Fruit fly (Drosophila melanogaster) whole organism, embryonic: ENCODE measurements around the gene Rack1.

Experiments used
- Aef1 ChIP-seq: fragments of 200-800 bp; sonication (Bioruptor generic); IDR thresholded peaks from 3 replicates; pipeline ENCODE4 v1.3.6; 2022; ENCODE audit warnings: missing biosample characterization, missing genetic modification characterization
- Awh ChIP-seq: fragments of 200-800 bp; sonication (Bioruptor generic); IDR thresholded peaks from 2 replicates; pipeline ENCODE4, ENCODE4 v1.3.6; 2022; ENCODE audit warnings: missing biosample characterization, missing genetic modification characterization
- Bteb2 ChIP-seq: fragments of 200-800 bp; sonication (Bioruptor generic); optimal IDR thresholded peaks from 2 replicates; lab custom pipeline; 2016; ENCODE audit warnings: missing biosample characterization, missing genetic modification characterization
- CG10462 ChIP-seq: fragments of 200-800 bp; sonication (Bioruptor generic); optimal IDR thresholded peaks from 2 replicates; lab custom pipeline; 2016; ENCODE audit warnings: missing biosample characterization, missing genetic modification characterization
- CG11456 ChIP-seq: fragments of 200-800 bp; sonication (Bioruptor generic); IDR thresholded peaks from 3 replicates; pipeline ENCODE4 v1.3.6; 2022; ENCODE audit warnings: missing biosample characterization, missing genetic modification characterization
- CG13624 ChIP-seq: fragments of 200-800 bp; sonication (Bioruptor generic); optimal IDR thresholded peaks from 2 replicates; lab custom pipeline; 2016; ENCODE audit warnings: missing biosample characterization, missing genetic modification characterization
- CG13894 ChIP-seq: fragments of 200-800 bp; sonication (Bioruptor generic); optimal IDR thresholded peaks from 3 replicates; lab custom pipeline; 2018; ENCODE audit warnings: missing biosample characterization, mild to moderate bottlenecking, missing genetic modification characterization, moderate library complexity
- CG14014 ChIP-seq: fragments of 200-800 bp; sonication (Bioruptor generic); IDR thresholded peaks from 2 replicates; pipeline ENCODE4 v1.3.6; 2022; ENCODE audit warnings: missing biosample characterization, missing genetic modification characterization
- CG16815 ChIP-seq: fragments of 200-800 bp; sonication (Bioruptor generic); optimal IDR thresholded peaks from 3 replicates; lab custom pipeline; 2017; ENCODE audit warnings: missing biosample characterization, mild to moderate bottlenecking, missing genetic modification characterization
- CG16863 ChIP-seq: fragments of 200-800 bp; sonication (Bioruptor generic); optimal IDR thresholded peaks from 3 replicates; lab custom pipeline; 2016; ENCODE audit warnings: missing biosample characterization, missing genetic modification characterization
- CG17361 ChIP-seq: fragments of 200-800 bp; sonication (Bioruptor generic); IDR thresholded peaks from 3 replicates; pipeline ENCODE4 v1.3.6; 2022; ENCODE audit warnings: missing biosample characterization, missing genetic modification characterization
- CG18011 ChIP-seq: fragments of 200-800 bp; sonication (Bioruptor generic); optimal IDR thresholded peaks from 2 replicates; lab custom pipeline; 2017; ENCODE audit warnings: missing biosample characterization, missing genetic modification characterization, mild to moderate bottlenecking, moderate library complexity, missing genotype
- CG2712 ChIP-seq: fragments of 200-800 bp; optimal IDR thresholded peaks from 3 replicates; lab custom pipeline; 2019; ENCODE audit warnings: missing biosample characterization, mild to moderate bottlenecking, missing genetic modification characterization, moderate library complexity
- CG3065 ChIP-seq: fragments of 200-800 bp; sonication (Bioruptor generic); optimal IDR thresholded peaks from 2 replicates; lab custom pipeline; 2016; ENCODE audit warnings: missing biosample characterization, missing genetic modification characterization
- CG3281 ChIP-seq: fragments of 200-800 bp; sonication (Bioruptor generic); optimal IDR thresholded peaks from 3 replicates; lab custom pipeline; 2017; ENCODE audit warnings: missing biosample characterization, mild to moderate bottlenecking, missing genetic modification characterization
- CG43689 ChIP-seq: fragments of 200-800 bp; sonication (Bioruptor generic); IDR thresholded peaks from 2 replicates; pipeline ENCODE4 v1.3.6; 2022; ENCODE audit warnings: missing biosample characterization, missing genetic modification characterization
- CG4730 ChIP-seq: fragments of 200-800 bp; sonication (Bioruptor generic); IDR thresholded peaks from 2 replicates; pipeline ENCODE4 v1.3.6; 2022; ENCODE audit warnings: missing biosample characterization, missing genetic modification characterization
- CG5245 ChIP-seq: fragments of 200-800 bp; sonication (Bioruptor generic); optimal IDR thresholded peaks from 3 replicates; lab custom pipeline; 2016; ENCODE audit warnings: missing biosample characterization, missing genetic modification characterization
- CG9215 ChIP-seq: fragments of 200-800 bp; sonication (Bioruptor generic); IDR thresholded peaks from 2 replicates; pipeline ENCODE4 v1.3.6; 2022; ENCODE audit warnings: missing biosample characterization, missing genetic modification characterization
- Dbx ChIP-seq: fragments of 200-800 bp; sonication (Bioruptor generic); IDR thresholded peaks from 3 replicates; pipeline ENCODE4 v1.3.6; 2022; ENCODE audit warnings: missing biosample characterization, missing genetic modification characterization
- Gug ChIP-seq: fragments of 200-800 bp; sonication (Bioruptor generic); IDR thresholded peaks from 4 replicates; pipeline ENCODE4 v1.3.6; 2022; ENCODE audit warnings: missing biosample characterization, missing genetic modification characterization
- HLH54F ChIP-seq: fragments of 200-800 bp; sonication (Bioruptor generic); optimal IDR thresholded peaks from 3 replicates; lab custom pipeline; 2016; ENCODE audit warnings: missing biosample characterization, missing genetic modification characterization
- NFAT ChIP-seq: fragments of 200-800 bp; sonication (Bioruptor generic); IDR thresholded peaks from 2 replicates; pipeline ENCODE4 v1.3.6; 2022; ENCODE audit warnings: missing biosample characterization, missing genetic modification characterization
- Scr ChIP-seq: fragments of 200-800 bp; sonication (Bioruptor generic); IDR thresholded peaks from 2 replicates; pipeline ENCODE4 v1.3.6; 2022; ENCODE audit warnings: missing biosample characterization, missing genetic modification characterization; ENCODE audit not compliant: partially characterized antibody
- ac ChIP-seq: fragments of 200-800 bp; sonication (Bioruptor generic); optimal IDR thresholded peaks from 3 replicates; lab custom pipeline; 2017; ENCODE audit warnings: missing biosample characterization, mild to moderate bottlenecking, missing genetic modification characterization
- bigmax ChIP-seq: fragments of 200-800 bp; sonication (Bioruptor generic); optimal IDR thresholded peaks from 2 replicates; lab custom pipeline; 2018; ENCODE audit warnings: missing biosample characterization, mild to moderate bottlenecking, missing genetic modification characterization
- cas ChIP-seq: fragments of 200-800 bp; sonication (Bioruptor generic); IDR thresholded peaks from 2 replicates; pipeline ENCODE4 v1.3.6; 2022; ENCODE audit warnings: missing biosample characterization, missing genetic modification characterization
- chn ChIP-seq: fragments of 200-800 bp; sonication (Bioruptor generic); optimal IDR thresholded peaks from 2 replicates; lab custom pipeline; 2016; ENCODE audit warnings: missing biosample characterization, missing genetic modification characterization
- dmrt11E ChIP-seq: fragments of 200-800 bp; sonication (Bioruptor generic); optimal IDR thresholded peaks from 3 replicates; lab custom pipeline; 2018; ENCODE audit warnings: missing biosample characterization, mild to moderate bottlenecking, missing genetic modification characterization, moderate library complexity
- gro ChIP-seq: fragments of 200-800 bp; sonication (Bioruptor generic); optimal IDR thresholded peaks from 2 replicates; lab custom pipeline; 2016; ENCODE audit warnings: missing biosample characterization, missing genetic modification characterization
- jing ChIP-seq: fragments of 200-800 bp; sonication (Bioruptor generic); optimal IDR thresholded peaks from 2 replicates; lab custom pipeline; 2018; ENCODE audit warnings: missing biosample characterization, mild to moderate bottlenecking, missing genetic modification characterization
- klu ChIP-seq: fragments of 200-800 bp; sonication (Bioruptor generic); IDR thresholded peaks from 2 replicates; pipeline ENCODE4 v1.3.6; 2022; ENCODE audit warnings: missing biosample characterization, missing genetic modification characterization
- kni ChIP-seq: fragments of 200-800 bp; sonication (Bioruptor generic); optimal IDR thresholded peaks from 3 replicates; lab custom pipeline; 2017; ENCODE audit warnings: mild to moderate bottlenecking, missing biosample characterization, missing genetic modification reagents, missing genetic modification characterization
- lov ChIP-seq, 2 experiments: fragments of 200-800 bp in 1 of 2; fragments of >200 bp in 1 of 2; sonication (Bioruptor generic) in 1 of 2; IDR thresholded peaks in 1 of 2; optimal IDR thresholded peaks in 1 of 2; 2 replicates in 1 of 2; 3 replicates in 1 of 2; pipeline versions ENCODE4 v1.3.6 to Lab custom; 2017 to 2022; ENCODE audit warnings: missing biosample characterization in 1 of 2, missing genetic modification characterization in 1 of 2
- oc ChIP-seq: fragments of 200-800 bp; sonication (Bioruptor generic); optimal IDR thresholded peaks from 2 replicates; lab custom pipeline; 2018; ENCODE audit warnings: missing biosample characterization, mild to moderate bottlenecking, missing genetic modification characterization, moderate library complexity
- pan ChIP-seq, 4 experiments: fragments of >200 bp in 3 of 4; fragments of 200-800 bp in 1 of 4; sonication (Bioruptor generic) in 1 of 4; optimal IDR thresholded peaks in 3 of 4; IDR thresholded peaks in 1 of 4; 2 replicates each; pipeline versions ENCODE4 v1.3.6 to Lab custom; 2017 to 2022; ENCODE audit warnings: missing biosample characterization in 2 of 4, missing genetic modification characterization in 2 of 4, mixed read lengths in 1 of 4
- pros ChIP-seq: fragments of 200-800 bp; sonication (Bioruptor generic); optimal IDR thresholded peaks from 3 replicates; lab custom pipeline; 2019; ENCODE audit warnings: missing biosample characterization, mild to moderate bottlenecking, missing genetic modification characterization, moderate library complexity
- pum ChIP-seq: fragments of 200-800 bp; sonication (Bioruptor generic); optimal IDR thresholded peaks from 2 replicates; lab custom pipeline; 2016; ENCODE audit warnings: missing biosample characterization, missing genetic modification characterization
- row ChIP-seq: fragments of 200-800 bp; sonication (Bioruptor generic); IDR thresholded peaks from 3 replicates; pipeline ENCODE4 v1.3.6; 2022; ENCODE audit warnings: missing biosample characterization, missing genetic modification characterization
- sc ChIP-seq, 3 experiments: fragments of >200 bp in 2 of 3; fragments of 200-800 bp in 1 of 3; sonication (Bioruptor generic) in 1 of 3; optimal IDR thresholded peaks; 2 replicates in 2 of 3; 3 replicates in 1 of 3; lab custom pipeline; 2017; ENCODE audit warnings: mild to moderate bottlenecking in 1 of 3, missing biosample characterization in 1 of 3, missing genetic modification characterization in 1 of 3, missing genetic modification reagents in 1 of 3
- sd ChIP-seq: fragments of 200-800 bp; sonication (Bioruptor generic); optimal IDR thresholded peaks from 3 replicates; lab custom pipeline; 2018; ENCODE audit warnings: missing biosample characterization, mild to moderate bottlenecking, missing genetic modification characterization, moderate library complexity
- shn ChIP-seq: fragments of 200-800 bp; sonication (Bioruptor generic); optimal IDR thresholded peaks from 3 replicates; lab custom pipeline; 2016; ENCODE audit warnings: missing biosample characterization, missing genetic modification characterization
- sob ChIP-seq: fragments of 200-800 bp; sonication (Bioruptor generic); IDR thresholded peaks from 2 replicates; pipeline ENCODE4 v1.3.6; 2022; ENCODE audit warnings: missing biosample characterization, missing genetic modification characterization
- sqz ChIP-seq: fragments of 200-800 bp; sonication (Bioruptor generic); optimal IDR thresholded peaks from 3 replicates; lab custom pipeline; 2018; ENCODE audit warnings: missing biosample characterization, mild to moderate bottlenecking, missing genetic modification characterization
- stwl ChIP-seq: fragments of 200-800 bp; sonication (Bioruptor generic); optimal IDR thresholded peaks from 3 replicates; lab custom pipeline; 2018; ENCODE audit warnings: missing biosample characterization, mild to moderate bottlenecking, missing genetic modification characterization, moderate library complexity
- unc-4 ChIP-seq: fragments of 200-800 bp; sonication (Bioruptor generic); IDR thresholded peaks from 2 replicates; pipeline ENCODE4 v1.3.6; 2022; ENCODE audit warnings: missing biosample characterization, missing genetic modification characterization; ENCODE audit not compliant: partially characterized antibody
- zen2 ChIP-seq: fragments of 200-800 bp; sonication (Bioruptor generic); IDR thresholded peaks from 3 replicates; pipeline ENCODE4 v1.3.6; 2022; ENCODE audit warnings: missing biosample characterization, missing genetic modification characterization; ENCODE audit not compliant: partially characterized antibody

Gene Rack1

DNA sequence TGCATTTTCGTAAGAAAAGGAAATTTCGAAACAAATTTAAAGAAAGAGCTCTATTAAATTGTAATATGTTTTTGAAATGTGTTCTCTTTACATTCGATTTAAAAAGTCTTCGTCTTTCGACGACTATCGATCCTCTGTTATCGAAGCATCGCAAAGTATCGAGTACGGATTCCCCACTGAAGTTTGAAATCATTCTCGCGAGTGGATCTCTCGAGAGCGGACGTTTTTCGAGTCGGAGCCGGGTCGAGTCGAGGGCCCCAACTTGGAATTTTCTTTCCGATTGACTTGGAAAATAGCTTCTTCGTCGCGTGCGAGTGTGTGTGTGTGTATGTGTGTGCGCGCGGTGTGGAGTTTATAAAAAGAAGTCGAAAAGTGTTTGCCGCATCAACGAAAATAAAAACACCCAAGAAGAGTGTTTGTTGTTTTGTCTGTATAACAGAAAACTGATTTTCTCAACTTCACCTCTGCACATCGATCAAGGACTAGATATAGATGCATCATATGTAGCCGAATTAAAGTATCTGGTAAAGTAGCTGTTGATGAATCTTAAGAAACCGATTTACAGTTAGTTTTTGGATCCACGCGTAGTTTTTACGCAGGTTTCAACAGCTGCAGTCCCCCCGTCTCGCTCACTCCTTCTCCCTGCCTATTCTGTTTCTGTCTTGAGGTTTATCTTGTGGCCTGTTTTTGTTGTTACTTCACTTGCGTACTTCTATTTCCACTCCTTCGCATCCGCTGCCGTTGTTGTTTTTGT, 15.7 kb downstream of the Rack1 start, which contains the start of gene LanB1 (continued):
- TF ChIP-seq CG3065 (GFP tag; lab: Kevin White, UChicago) (no peak), CG43689 (GFP tag; lab: Robert Waterston, UW) (no peak), sd (tag; lab: Kevin White, UChicago) (peak; percentile 84), pros (peak; percentile 97), CG3281 (GFP tag; lab: Kevin White, UChicago) (no peak), Bteb2 (GFP tag; lab: Kevin White, UChicago) (no peak), jing (no peak), Awh (GFP tag; lab: Robert Waterston, UW) (peak; percentile 36; the same call in 1 of the 2 replicates), CG11456 (peak; percentile 21; the same call in 1 of the 3 replicates), Scr (GFP tag; lab: Robert Waterston, UW) (peak; percentile 32; the same call in 1 of the 2 replicates), gro (peak; percentile 40), kni (GFP tag; lab: Kevin White, UChicago) (peak; percentile 82), ac (peak; percentile 30), chn (GFP tag; lab: Kevin White, UChicago) (no peak), sc (optimal IDR thresholded peaks at IDR 0.05; lab: Kevin White, UChicago) (no peak), sc (GFP tag; optimal IDR thresholded peaks at IDR 0.05; lab: Kevin White, UChicago) (no peak), sob (GFP tag; lab: Robert Waterston, UW) (peak; percentile 44; the same call in 1 of the 2 replicates), lov (optimal IDR thresholded peaks at IDR 0.05; lab: Kevin White, UChicago) (no peak), lov (GFP tag; IDR thresholded peaks at IDR 0.05; lab: Robert Waterston, UW) (0 out of 3 replicates have a peak, but pooled peaks have one; percentile 27), CG17361 (GFP tag; lab: Robert Waterston, UW) (no peak), unc-4 (GFP tag; lab: Robert Waterston, UW) (peak; percentile 33; the same call in 1 of the 2 replicates), CG2712 (peak; percentile 34), CG13894 (peak; percentile 52), CG10462 (GFP tag; lab: Kevin White, UChicago) (no peak), CG5245 (no peak), oc (tag; lab: Kevin White, UChicago) (peak; percentile 52), dmrt11E (no peak), CG18011 (GFP tag; lab: Kevin White, UChicago) (no peak), pan (optimal IDR thresholded peaks at IDR 0.05; lab: Kevin White, UChicago) (no peak), pan (GFP tag; optimal IDR thresholded peaks at IDR 0.05 in 1 of 2, IDR thresholded peaks at IDR 0.05 in 1 of 2) (peak in 1 of 2 experiments; percentile 5), klu (GFP tag; lab: Robert Waterston, UW) (no peak), cas (GFP tag; lab: Robert Waterston, UW) (no peak), CG4730 (GFP tag; lab: Robert Waterston, UW) (no peak), sqz (GFP tag; lab: Kevin White, UChicago) (peak; percentile 26), CG16863 (peak; percentile 99), stwl (tag; lab: Kevin White, UChicago) (peak; percentile 58), pum (GFP tag; lab: Kevin White, UChicago) (no peak), zen2 (peak; percentile 61), row (peak; percentile 30; the same call in 2 of the 3 replicates), CG14014 (GFP tag; lab: Robert Waterston, UW) (peak; percentile 9; the same call in 1 of the 2 replicates), bigmax (GFP tag; lab: Kevin White, UChicago) (no peak), shn (no peak), Aef1 (no peak), CG13624 (GFP tag; lab: Kevin White, UChicago) (peak; percentile 2), CG9215 (GFP tag; lab: Robert Waterston, UW) (no peak), Dbx (GFP tag; lab: Robert Waterston, UW) (0 out of 3 replicates have a peak, but pooled peaks have one; percentile 27), Gug (GFP tag; lab: Robert Waterston, UW) (no peak), CG16815 (GFP tag; lab: Kevin White, UChicago) (no peak), NFAT (GFP tag; lab: Robert Waterston, UW) (peak; percentile 59), HLH54F (no peak)
